Fruit fly (Drosophila melanogaster) whole organism, embryonic: Measurements from ENCODE around the gene CG43850.

ENCODE experiments used
- Bgb ChIP-seq: fragments of 200-800 bp; sonication (Bioruptor generic); IDR thresholded peaks from 2 replicates; pipeline ENCODE4 v1.3.6; 2022; ENCODE audit warnings: missing biosample characterization, missing genetic modification characterization; ENCODE audit not compliant: partially characterized antibody
- CG10959 ChIP-seq: fragments of 200-800 bp; sonication (Bioruptor generic); IDR thresholded peaks from 2 replicates; pipeline ENCODE4 v1.3.6; 2022; ENCODE audit warnings: missing biosample characterization, missing genetic modification characterization
- CG12299 ChIP-seq: fragments of 200-800 bp; sonication (Bioruptor generic); optimal IDR thresholded peaks from 2 replicates; lab custom pipeline; 2018; ENCODE audit warnings: missing biosample characterization, mild to moderate bottlenecking, missing genetic modification characterization
- CG12391 ChIP-seq: fragments of 200-800 bp; sonication (Bioruptor generic); optimal IDR thresholded peaks from 3 replicates; lab custom pipeline; 2018; ENCODE audit warnings: missing biosample characterization, mild to moderate bottlenecking, missing genetic modification characterization, moderate library complexity
- CG13894 ChIP-seq: fragments of 200-800 bp; sonication (Bioruptor generic); optimal IDR thresholded peaks from 3 replicates; lab custom pipeline; 2018; ENCODE audit warnings: missing biosample characterization, mild to moderate bottlenecking, missing genetic modification characterization, moderate library complexity
- CG14710 ChIP-seq: fragments of 200-800 bp; sonication (Bioruptor generic); optimal IDR thresholded peaks from 3 replicates; lab custom pipeline; 2019; ENCODE audit warnings: missing biosample characterization, mild to moderate bottlenecking, missing genetic modification characterization, moderate library complexity
- CG15011 ChIP-seq: fragments of 200-800 bp; sonication (Bioruptor generic); optimal IDR thresholded peaks from 3 replicates; lab custom pipeline; 2018; ENCODE audit warnings: missing biosample characterization, mild to moderate bottlenecking, missing genetic modification characterization
- CG15073 ChIP-seq: fragments of 200-800 bp; sonication (Bioruptor generic); optimal IDR thresholded peaks from 2 replicates; lab custom pipeline; 2016; ENCODE audit warnings: missing biosample characterization, missing genetic modification characterization
- CG18764 ChIP-seq: fragments of 200-800 bp; sonication (Bioruptor generic); optimal IDR thresholded peaks from 3 replicates; lab custom pipeline; 2016; ENCODE audit warnings: missing biosample characterization, missing genetic modification characterization
- CG31365 ChIP-seq: fragments of 200-800 bp; sonication (Bioruptor generic); optimal IDR thresholded peaks from 2 replicates; lab custom pipeline; 2018; ENCODE audit warnings: missing biosample characterization, mild to moderate bottlenecking, missing genetic modification characterization
- CG31441 ChIP-seq: fragments of 200-800 bp; sonication (Bioruptor generic); IDR thresholded peaks from 2 replicates; pipeline ENCODE4 v1.3.6; 2022; ENCODE audit warnings: missing biosample characterization, missing genetic modification characterization
- CG34224 ChIP-seq: fragments of 200-800 bp; sonication (Bioruptor generic); IDR thresholded peaks from 3 replicates; pipeline ENCODE4 v1.3.6; 2022; ENCODE audit warnings: missing biosample characterization, missing genetic modification characterization; ENCODE audit not compliant: partially characterized antibody
- CG3995 ChIP-seq: fragments of 200-800 bp; sonication (Bioruptor generic); optimal IDR thresholded peaks from 3 replicates; lab custom pipeline; 2016; ENCODE audit warnings: missing biosample characterization, missing genetic modification characterization
- CG7745 ChIP-seq: fragments of 200-800 bp; sonication (Bioruptor generic); optimal IDR thresholded peaks from 2 replicates; lab custom pipeline; 2018; ENCODE audit warnings: missing biosample characterization, mild to moderate bottlenecking, missing genetic modification characterization, moderate library complexity
- CG8944 ChIP-seq: fragments of 200-800 bp; sonication (Bioruptor generic); optimal IDR thresholded peaks from 3 replicates; lab custom pipeline; 2016; ENCODE audit warnings: missing biosample characterization, missing genetic modification characterization
- CTCF ChIP-seq: fragments of 200-800 bp; sonication (Bioruptor generic); optimal IDR thresholded peaks from 2 replicates; lab custom pipeline; 2017; ENCODE audit warnings: missing biosample characterization, mild to moderate bottlenecking, missing genetic modification characterization, moderate library complexity
- Dad ChIP-seq: fragments of 200-800 bp; sonication (Bioruptor generic); optimal IDR thresholded peaks from 3 replicates; lab custom pipeline; 2016; ENCODE audit warnings: missing biosample characterization, missing genetic modification characterization
- Dip3 ChIP-seq: fragments of 200-800 bp; sonication (Bioruptor generic); optimal IDR thresholded peaks from 3 replicates; lab custom pipeline; 2016; ENCODE audit warnings: missing biosample characterization, missing genetic modification characterization
- Doc3 ChIP-seq: fragments of 200-800 bp; sonication (Bioruptor generic); IDR thresholded peaks from 3 replicates; pipeline ENCODE4 v1.3.6; 2022; ENCODE audit warnings: missing biosample characterization, missing genetic modification characterization; ENCODE audit not compliant: partially characterized antibody
- Ets97D ChIP-seq: fragments of 200-800 bp; sonication (Bioruptor generic); optimal IDR thresholded peaks from 3 replicates; lab custom pipeline; 2016; ENCODE audit warnings: missing biosample characterization, missing genetic modification characterization
- H2.0 ChIP-seq: fragments of 200-800 bp; sonication (Bioruptor generic); IDR thresholded peaks from 2 replicates; pipeline ENCODE4 v1.3.6; 2022; ENCODE audit warnings: missing biosample characterization, missing genetic modification characterization
- Hey ChIP-seq: fragments of 200-800 bp; sonication (Bioruptor generic); optimal IDR thresholded peaks from 3 replicates; lab custom pipeline; 2018; ENCODE audit warnings: missing biosample characterization, mild to moderate bottlenecking, missing genetic modification characterization
- Hmx ChIP-seq: fragments of 200-800 bp; sonication (Bioruptor generic); optimal IDR thresholded peaks from 2 replicates; lab custom pipeline; 2016; ENCODE audit warnings: missing biosample characterization, missing genetic modification characterization
- Kr ChIP-seq: fragments of 200-800 bp; sonication (Bioruptor generic); optimal IDR thresholded peaks from 2 replicates; lab custom pipeline; 2017; ENCODE audit warnings: missing biosample characterization, mild to moderate bottlenecking, missing genetic modification characterization
- Opbp ChIP-seq: fragments of 200-800 bp; sonication (Bioruptor generic); IDR thresholded peaks from 3 replicates; pipeline ENCODE4 v1.3.6; 2022; ENCODE audit warnings: missing biosample characterization, missing genetic modification characterization; ENCODE audit not compliant: partially characterized antibody
- PHDP ChIP-seq: fragments of 200-800 bp; sonication (Bioruptor generic); optimal IDR thresholded peaks from 3 replicates; lab custom pipeline; 2018; ENCODE audit warnings: missing biosample characterization, mild to moderate bottlenecking, missing genetic modification characterization, moderate library complexity
- Scr ChIP-seq: fragments of 200-800 bp; sonication (Bioruptor generic); IDR thresholded peaks from 2 replicates; pipeline ENCODE4 v1.3.6; 2022; ENCODE audit warnings: missing biosample characterization, missing genetic modification characterization; ENCODE audit not compliant: partially characterized antibody
- Spps ChIP-seq: fragments of 200-800 bp; sonication (Bioruptor generic); optimal IDR thresholded peaks from 2 replicates; lab custom pipeline; 2018; ENCODE audit warnings: missing biosample characterization, mild to moderate bottlenecking, missing genetic modification characterization
- Vsx1 ChIP-seq: fragments of 200-800 bp; sonication (Bioruptor generic); optimal IDR thresholded peaks from 2 replicates; lab custom pipeline; 2017; ENCODE audit warnings: missing biosample characterization, mild to moderate bottlenecking, missing genetic modification characterization, missing genetic modification reagents
- Xbp1 ChIP-seq: fragments of 200-800 bp; sonication (Bioruptor generic); optimal IDR thresholded peaks from 3 replicates; lab custom pipeline; 2016; ENCODE audit warnings: missing biosample characterization, mild to moderate bottlenecking, missing genetic modification characterization
- az2 ChIP-seq: fragments of 200-800 bp; sonication (Bioruptor generic); optimal IDR thresholded peaks from 3 replicates; lab custom pipeline; 2016; ENCODE audit warnings: missing biosample characterization, missing genetic modification characterization
- cas ChIP-seq: fragments of 200-800 bp; sonication (Bioruptor generic); IDR thresholded peaks from 2 replicates; pipeline ENCODE4 v1.3.6; 2022; ENCODE audit warnings: missing biosample characterization, missing genetic modification characterization
- eve ChIP-seq, 2 experiments: fragments of >200 bp; optimal IDR thresholded peaks; 2 replicates each; lab custom pipeline; 2017; ENCODE audit warnings: missing biosample characterization in 2 of 2, missing genetic modification characterization in 2 of 2
- fd3F ChIP-seq: fragments of 200-800 bp; sonication (Bioruptor generic); optimal IDR thresholded peaks from 2 replicates; lab custom pipeline; 2018; ENCODE audit warnings: missing biosample characterization, mild to moderate bottlenecking, missing genetic modification characterization, moderate library complexity
- fd96Cb ChIP-seq: fragments of 200-800 bp; sonication (Bioruptor generic); optimal IDR thresholded peaks from 2 replicates; lab custom pipeline; 2018; ENCODE audit warnings: missing biosample characterization, mild to moderate bottlenecking, missing genetic modification characterization, moderate library complexity
- grau ChIP-seq: fragments of 200-800 bp; optimal IDR thresholded peaks from 3 replicates; lab custom pipeline; 2019; ENCODE audit warnings: missing biosample characterization, mild to moderate bottlenecking, missing genetic modification characterization, moderate library complexity
- jigr1 ChIP-seq: fragments of 200-800 bp; sonication (Bioruptor generic); IDR thresholded peaks from 3 replicates; pipeline ENCODE4 v1.3.6; 2022; ENCODE audit warnings: missing biosample characterization, missing genetic modification characterization
- jing ChIP-seq: fragments of 200-800 bp; sonication (Bioruptor generic); optimal IDR thresholded peaks from 2 replicates; lab custom pipeline; 2018; ENCODE audit warnings: missing biosample characterization, mild to moderate bottlenecking, missing genetic modification characterization
- jumu ChIP-seq: fragments of 200-800 bp; sonication (Bioruptor generic); optimal IDR thresholded peaks from 3 replicates; lab custom pipeline; 2016; ENCODE audit warnings: missing biosample characterization, missing genetic modification characterization
- onecut ChIP-seq: fragments of 200-800 bp; sonication (Bioruptor generic); IDR thresholded peaks from 2 replicates; pipeline ENCODE4 v1.3.6; 2022; ENCODE audit warnings: missing biosample characterization, missing genetic modification characterization
- psq ChIP-seq: fragments of 200-800 bp; sonication (Bioruptor generic); optimal IDR thresholded peaks from 2 replicates; lab custom pipeline; 2017; ENCODE audit warnings: missing biosample characterization, missing genetic modification characterization
- pzg ChIP-seq: fragments of 200-800 bp; sonication (Bioruptor generic); optimal IDR thresholded peaks from 3 replicates; lab custom pipeline; 2018; ENCODE audit warnings: missing biosample characterization, mild to moderate bottlenecking, missing genetic modification characterization, moderate library complexity
- schlank ChIP-seq: fragments of 200-800 bp; sonication (Bioruptor generic); optimal IDR thresholded peaks from 2 replicates; lab custom pipeline; 2018; ENCODE audit warnings: missing biosample characterization, mild to moderate bottlenecking, missing genetic modification characterization
- sd ChIP-seq: fragments of 200-800 bp; sonication (Bioruptor generic); optimal IDR thresholded peaks from 3 replicates; lab custom pipeline; 2018; ENCODE audit warnings: missing biosample characterization, mild to moderate bottlenecking, missing genetic modification characterization, moderate library complexity
- slou ChIP-seq: fragments of 200-800 bp; sonication (Bioruptor generic); optimal IDR thresholded peaks from 3 replicates; lab custom pipeline; 2016; ENCODE audit warnings: missing biosample characterization, missing genetic modification characterization
- sob ChIP-seq: fragments of 200-800 bp; sonication (Bioruptor generic); IDR thresholded peaks from 2 replicates; pipeline ENCODE4 v1.3.6; 2022; ENCODE audit warnings: missing biosample characterization, missing genetic modification characterization
- sug ChIP-seq: fragments of 200-800 bp; optimal IDR thresholded peaks from 2 replicates; lab custom pipeline; 2019; ENCODE audit warnings: missing biosample characterization, mild to moderate bottlenecking, missing genetic modification characterization, moderate library complexity
- usp ChIP-seq: fragments of >200 bp; optimal IDR thresholded peaks from 2 replicates; lab custom pipeline; 2017; ENCODE audit warnings: missing biosample characterization, missing genetic modification characterization
- vnd ChIP-seq: fragments of 200-800 bp; sonication (Bioruptor generic); IDR thresholded peaks from 3 replicates; pipeline ENCODE4 v1.3.6; 2022; ENCODE audit warnings: missing biosample characterization, missing genetic modification characterization; ENCODE audit not compliant: partially characterized antibody

The CG43850 gene

dm6 chr2L:13414525-13415481, at the start of gene CG43850, which contains the start of the genes CG16956 and CG42784 (continued):
- no peak for TF ChIP-seq az2
- no peak for TF ChIP-seq jing (GFP tag; lab: Kevin White, UChicago)
- no peak for TF ChIP-seq CG7745 (tag; lab: Kevin White, UChicago)
- peak; percentile 19 for TF ChIP-seq pzg
- no peak for TF ChIP-seq CG12391 (tag; lab: Kevin White, UChicago)
- TF ChIP-seq Kr = no peak
- peak; percentile 82 for TF ChIP-seq CG12299 (tag; lab: Kevin White, UChicago)
- TF ChIP-seq CTCF (GFP tag; lab: Kevin White, UChicago) = peak; percentile 7
- TF ChIP-seq CG18764 = no peak
- no peak for TF ChIP-seq Spps (tag; lab: Kevin White, UChicago)
- no peak for TF ChIP-seq CG10959 (GFP tag; lab: Robert Waterston, UW)
- TF ChIP-seq Ets97D = peak; percentile 97
- TF ChIP-seq fd3F (GFP tag; lab: Kevin White, UChicago) = peak; percentile 59
- TF ChIP-seq eve (GFP tag; optimal IDR thresholded peaks at IDR 0.05; lab: Kevin White, UChicago) = no peak
- TF ChIP-seq CG34224 (GFP tag; lab: Robert Waterston, UW) = 0 out of 3 replicates have a peak, but pooled peaks have one; percentile 29
- TF ChIP-seq Opbp = no peak
- TF ChIP-seq H2.0 (GFP tag; lab: Robert Waterston, UW) = no peak
- no peak for TF ChIP-seq Dad
- no peak for TF ChIP-seq cas (GFP tag; lab: Robert Waterston, UW)
- peak; percentile 89 for TF ChIP-seq schlank
- no peak for TF ChIP-seq usp (GFP tag; lab: Kevin White, UChicago)
- TF ChIP-seq Hey = peak; percentile 54
- 0 out of 2 replicates have a peak, but pooled peaks have one; percentile 45 for TF ChIP-seq sob (GFP tag; lab: Robert Waterston, UW)
- TF ChIP-seq CG14710 (tag; lab: Kevin White, UChicago) = no peak
- no peak for TF ChIP-seq sd (tag; lab: Kevin White, UChicago)
- TF ChIP-seq CG15011 = peak; percentile 68
- TF ChIP-seq vnd (GFP tag; lab: Robert Waterston, UW) = no peak
- no peak for TF ChIP-seq Dip3 (GFP tag; lab: Kevin White, UChicago)
- no peak for TF ChIP-seq fd96Cb
- TF ChIP-seq PHDP (tag; lab: Kevin White, UChicago) = peak; percentile 66
- no peak for TF ChIP-seq Xbp1 (GFP tag; lab: Kevin White, UChicago)
- peak; percentile 74 for TF ChIP-seq CG13894 (tag; lab: Kevin White, UChicago)
- TF ChIP-seq psq = no peak
- no peak for TF ChIP-seq Bgb
- TF ChIP-seq Doc3 = no peak
- TF ChIP-seq CG31441 (GFP tag; lab: Robert Waterston, UW) = peak; percentile 54; the same call in 1 of the 2 replicates
- peak; percentile 54 for TF ChIP-seq sug (tag; lab: Kevin White, UChicago)
- no peak for TF ChIP-seq slou (GFP tag; lab: Kevin White, UChicago)
- TF ChIP-seq Vsx1 (GFP tag; lab: Kevin White, UChicago) = peak; percentile 65
- TF ChIP-seq CG31365 = peak; percentile 78
- no peak for TF ChIP-seq jumu
- TF ChIP-seq onecut = peak; percentile 59
- TF ChIP-seq grau = peak; percentile 57
- TF ChIP-seq Scr (GFP tag; lab: Robert Waterston, UW) = no peak
- no peak for TF ChIP-seq jigr1 (GFP tag; lab: Robert Waterston, UW)
- TF ChIP-seq CG3995 = no peak
- no peak for TF ChIP-seq Hmx (GFP tag; lab: Kevin White, UChicago)
- no peak for TF ChIP-seq CG8944
- no peak for TF ChIP-seq CG15073 (GFP tag; lab: Kevin White, UChicago)
